Fruit fly (Drosophila melanogaster) S2 (cell line): ENCODE data around the gene CG4820.
A peak's percentile ranks its signal among the peaks of the same experiment; 100 is the strongest.

ENCODE experiments used
- CG8478 ChIP-seq: fragments of >200 bp; optimal IDR thresholded peaks from 2 replicates; lab custom pipeline; 2018
- CTCF ChIP-seq, 2 experiments: fragments of >200 bp; optimal IDR thresholded peaks; 2 replicates each; lab custom pipeline; 2018

CG4820 gene

DNA sequence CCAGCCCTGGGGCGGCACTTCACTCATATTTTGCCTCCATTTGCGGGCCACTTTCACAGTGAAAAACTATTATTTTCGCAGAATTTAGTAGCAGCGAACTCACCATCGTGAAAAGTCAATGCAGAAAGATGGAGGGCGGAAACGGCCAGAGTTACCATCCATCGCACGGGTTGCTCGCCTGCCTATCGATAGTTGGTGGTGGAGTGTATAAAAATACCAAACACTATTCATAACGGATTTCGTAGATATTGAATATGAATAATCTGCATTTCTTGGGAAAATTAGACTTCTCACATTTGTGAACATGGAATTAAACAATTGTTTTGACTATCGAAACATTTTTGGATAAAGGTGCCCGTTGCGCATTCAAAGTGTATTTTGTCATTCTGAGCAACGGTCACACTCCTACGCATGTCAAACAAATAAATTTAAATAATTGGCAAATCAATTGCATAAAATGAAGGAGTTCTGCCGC lies at the start of gene CG4820, which contains the start of gene RpS25:
CG4820 (plus strand) TSS at position 380 of the 475 bp plus-strand sequence.
RpS25 (minus strand) TSS at position 132 of the 475 bp plus-strand sequence.
- TF ChIP-seq CTCF (optimal IDR thresholded peaks at IDR 0.05; lab: Kevin White, UChicago) (peak; percentile 3 to 55), CG8478 (lab: Kevin White, UChicago) (no peak)

DNA sequence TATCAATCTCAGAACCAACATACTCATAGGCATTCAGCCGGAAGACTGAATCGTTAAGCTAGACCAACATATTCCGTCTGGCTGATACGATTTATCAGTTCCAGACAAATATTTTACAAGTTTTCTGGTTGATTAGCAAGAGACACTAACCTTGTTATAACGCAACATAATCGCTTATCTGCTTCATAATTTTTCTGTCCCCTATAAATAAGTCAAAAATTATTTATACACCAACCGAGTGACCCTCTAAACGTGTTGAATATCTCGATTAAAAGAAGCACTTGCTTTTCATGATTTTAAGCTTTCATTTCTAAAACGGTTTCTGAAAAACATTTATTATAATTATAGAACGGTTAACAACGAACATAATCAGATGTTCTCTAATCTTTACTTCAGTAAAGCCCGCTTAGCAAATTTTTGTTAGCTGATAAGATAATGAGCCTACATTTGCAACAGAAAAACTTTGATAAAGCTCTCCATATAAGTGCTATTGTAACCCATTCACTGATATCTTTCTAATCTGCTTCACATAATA lies 48.3 kb upstream of the CG4820 start, which contains the start of gene Ugt35E2:
Ugt35E2 (minus strand) TSS at position 51 of the 535 bp plus-strand sequence.
- no peak for TF ChIP-seq CTCF (optimal IDR thresholded peaks at IDR 0.05; lab: Kevin White, UChicago)
- TF ChIP-seq CG8478 (lab: Kevin White, UChicago), result no peak

dm6 chr3R:11170146-11170545 lies 46.2 kb upstream of the CG4820 start, which contains the start of gene Ugt35B1:
TSS of gene Ugt35B1 (minus strand) at chr3R:11170246.
- no peak for TF ChIP-seq CTCF (optimal IDR thresholded peaks at IDR 0.05; lab: Kevin White, UChicago)

- TF ChIP-seq CTCF (optimal IDR thresholded peaks at IDR 0.05; lab: Kevin White, UChicago), result no peak
- no peak for TF ChIP-seq CG8478 (lab: Kevin White, UChicago)
Measured at dm6 chr3R:11172460-11173168, 43.7 kb upstream of the CG4820 start, which contains the start of gene Ugt35A1. TSS of gene Ugt35A1 (minus strand) at chr3R:11172664.

DNA sequence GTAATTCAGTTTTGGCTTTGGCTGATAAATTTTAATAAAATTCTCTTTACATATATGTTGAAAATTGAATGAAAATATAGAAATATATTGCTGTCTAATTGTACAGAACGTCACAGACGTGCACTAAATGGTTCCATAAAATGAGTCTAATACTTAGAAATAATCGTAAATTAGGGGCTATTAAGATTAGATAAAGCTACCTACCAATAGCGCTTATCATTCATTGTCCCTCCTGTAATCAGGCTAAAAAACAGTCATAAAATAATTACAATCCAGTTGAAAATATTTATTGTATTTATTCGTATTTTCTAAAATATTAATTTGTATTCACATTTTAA lies 43.2 kb upstream of the CG4820 start:
- TF ChIP-seq CTCF (optimal IDR thresholded peaks at IDR 0.05; lab: Kevin White, UChicago) (no peak), CG8478 (lab: Kevin White, UChicago) (no peak)

dm6 chr3R:11175308-11175707 lies 41.0 kb upstream of the CG4820 start, which contains the start of the genes Ugt304A1 and Ugt303A1:
TSS of gene Ugt304A1 (minus strand) at chr3R:11175408.
TSS of gene Ugt303A1 (plus strand) at chr3R:11175529.
- TF ChIP-seq CTCF (optimal IDR thresholded peaks at IDR 0.05; lab: Kevin White, UChicago) (no peak), CG8478 (lab: Kevin White, UChicago) (no peak)

DNA sequence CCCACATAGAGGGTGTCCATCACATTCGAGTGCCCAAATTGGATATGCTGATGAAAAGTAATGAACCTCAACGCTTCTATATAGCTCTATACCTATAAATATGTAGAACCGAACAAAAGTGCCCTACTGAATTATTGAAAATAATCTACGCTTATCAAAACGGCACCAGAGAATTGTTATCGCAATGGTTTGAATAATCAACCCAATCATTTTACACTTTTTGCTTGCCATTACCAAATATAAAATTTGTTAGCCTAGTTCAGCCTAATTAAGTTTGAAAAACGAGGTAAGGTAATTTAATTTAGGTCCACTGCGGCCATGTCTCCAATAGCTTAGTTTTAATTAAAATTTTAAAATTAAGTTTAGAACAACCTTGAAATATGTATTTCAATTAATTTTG lies 40.6 kb upstream of the CG4820 start:
- TF ChIP-seq CTCF (optimal IDR thresholded peaks at IDR 0.05; lab: Kevin White, UChicago) (no peak), CG8478 (lab: Kevin White, UChicago) (no peak)

DNA sequence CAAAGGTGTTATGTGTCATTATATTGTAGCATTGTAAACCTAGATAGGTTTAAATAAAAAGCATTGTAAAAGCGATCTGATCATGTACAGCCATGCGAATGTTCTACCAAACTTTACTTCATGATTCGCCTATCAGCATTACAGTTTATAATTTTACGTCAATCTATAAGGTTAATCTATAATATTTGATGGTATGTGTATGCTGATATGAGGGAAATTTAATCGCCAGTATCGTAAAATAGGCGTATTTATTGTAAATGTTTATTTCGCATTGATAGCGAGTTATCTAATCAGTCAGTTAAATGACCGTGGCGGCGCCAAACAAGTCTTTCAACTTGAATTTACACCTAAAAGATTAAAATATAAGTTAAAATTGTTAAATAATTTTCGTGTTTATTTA lies 38.8 kb upstream of the CG4820 start:
- no peak for TF ChIP-seq CG8478 (lab: Kevin White, UChicago)
- TF ChIP-seq CTCF (optimal IDR thresholded peaks at IDR 0.05; lab: Kevin White, UChicago), result no peak

dm6 chr3R:11178300-11178699 lies 38.0 kb upstream of the CG4820 start:
- TF ChIP-seq CG8478 (lab: Kevin White, UChicago) (no peak), CTCF (optimal IDR thresholded peaks at IDR 0.05; lab: Kevin White, UChicago) (no peak)

- TF ChIP-seq CG8478 (lab: Kevin White, UChicago) (no peak), CTCF (optimal IDR thresholded peaks at IDR 0.05; lab: Kevin White, UChicago) (no peak)
Measured at dm6 chr3R:11195792-11196191, 20.5 kb upstream of the CG4820 start, which contains the start of gene CG18577. TSS of gene CG18577 (plus strand) at chr3R:11196092.

DNA sequence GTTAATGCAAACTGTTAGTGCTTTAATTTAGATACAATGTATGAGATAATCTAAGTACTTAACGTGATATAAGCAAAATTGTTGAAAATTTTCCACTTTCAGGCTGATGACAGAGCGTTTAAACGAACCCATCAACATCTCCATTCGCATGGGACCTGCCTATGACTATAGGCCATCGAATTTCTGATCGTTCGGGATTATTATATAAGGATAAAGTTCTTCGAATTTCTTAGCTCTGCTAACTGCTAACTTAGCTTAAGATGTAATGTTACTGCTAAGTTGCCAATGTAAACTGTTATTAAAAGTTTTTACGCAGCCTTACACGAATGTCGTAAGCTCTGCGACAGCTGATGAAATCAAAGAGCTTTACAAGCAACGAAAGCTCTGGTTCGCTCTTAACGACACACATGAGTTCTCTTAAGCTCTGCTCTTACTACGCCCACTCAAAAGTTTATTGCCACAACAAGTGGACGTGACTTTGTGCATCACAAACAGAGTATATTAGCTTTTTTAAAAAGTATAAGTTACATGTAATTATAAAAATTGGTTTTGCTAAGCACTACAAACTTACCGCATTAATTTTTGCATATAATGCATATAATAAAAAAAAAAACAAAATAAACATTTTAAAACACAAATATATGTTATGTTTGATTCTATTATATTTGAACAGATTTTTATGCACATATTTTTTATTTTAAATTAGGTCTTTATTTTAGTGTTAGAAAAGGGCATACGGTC lies 19.5 kb upstream of the CG4820 start:
- no peak for TF ChIP-seq CTCF (optimal IDR thresholded peaks at IDR 0.05; lab: Kevin White, UChicago)
- TF ChIP-seq CG8478 (lab: Kevin White, UChicago), result no peak

DNA sequence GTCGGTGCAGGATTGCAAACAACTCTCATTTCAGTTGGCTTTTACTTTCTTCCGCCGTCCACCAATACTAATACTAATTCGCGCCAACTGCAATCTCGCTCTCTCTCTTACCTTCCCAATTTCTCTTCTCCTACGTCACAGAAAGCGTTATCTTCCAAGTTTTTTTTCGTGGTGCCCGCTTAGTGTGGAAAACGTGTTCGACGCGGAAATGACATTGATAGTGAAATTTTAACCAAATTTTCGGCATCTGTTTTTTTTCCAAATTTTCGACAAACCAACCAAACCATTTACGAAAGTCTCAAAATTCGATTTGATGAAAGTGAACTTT lies 19.0 kb upstream of the CG4820 start, which contains the start of gene cu:
cu (plus strand) TSS at position 204 of the 328 bp plus-strand sequence.
- TF ChIP-seq CG8478 (lab: Kevin White, UChicago), result no peak
- TF ChIP-seq CTCF (optimal IDR thresholded peaks at IDR 0.05; lab: Kevin White, UChicago), result no peak

dm6 chr3R:11198062-11198472 lies 18.3 kb upstream of the CG4820 start:
- no peak for TF ChIP-seq CTCF (optimal IDR thresholded peaks at IDR 0.05; lab: Kevin White, UChicago)
- no peak for TF ChIP-seq CG8478 (lab: Kevin White, UChicago)

DNA sequence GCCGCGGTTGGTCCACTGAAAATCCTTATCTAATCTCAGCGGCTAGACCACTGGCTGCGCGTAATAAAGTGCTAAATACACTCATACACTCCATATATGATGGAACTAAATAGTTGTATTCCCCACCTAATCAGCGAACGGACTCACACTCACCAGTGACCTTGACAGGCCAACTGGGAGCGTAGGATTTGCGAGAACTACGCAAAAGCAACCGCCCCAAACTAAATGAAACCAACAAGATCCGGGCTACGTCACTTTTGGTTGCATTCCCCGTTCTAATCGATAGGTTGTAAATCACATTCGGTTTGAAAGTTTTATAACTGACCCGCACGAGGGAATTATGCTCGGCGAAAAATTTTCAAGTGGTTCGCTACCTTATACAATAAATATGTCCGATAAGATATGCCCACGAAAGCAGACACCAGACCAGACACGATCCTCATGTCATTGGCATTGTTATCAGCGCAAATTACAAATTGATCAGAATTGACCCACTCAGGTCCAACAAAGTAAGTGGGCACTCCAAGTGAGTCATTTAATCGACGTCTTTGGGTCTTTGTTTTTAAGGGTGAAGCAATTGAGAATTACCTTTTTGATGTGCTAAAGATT lies 17.0 kb upstream of the CG4820 start:
- TF ChIP-seq CTCF (optimal IDR thresholded peaks at IDR 0.05; lab: Kevin White, UChicago) (no peak), CG8478 (lab: Kevin White, UChicago) (no peak)
